Fruit fly (Drosophila melanogaster) whole organism, embryonic: Measurements from ENCODE around the gene CG32813.
A peak's percentile ranks its signal among the peaks of the same experiment; 100 is the strongest.

ENCODE experiments used
- Aef1 ChIP-seq: fragments of 200-800 bp; sonication (Bioruptor generic); IDR thresholded peaks from 3 replicates; pipeline ENCODE4 v1.3.6; 2022; ENCODE audit warnings: missing biosample characterization, missing genetic modification characterization
- Bdp1 ChIP-seq: fragments of 200-800 bp; sonication (Bioruptor generic); optimal IDR thresholded peaks from 3 replicates; lab custom pipeline; 2016; ENCODE audit warnings: missing biosample characterization, missing genetic modification characterization
- CG1024 ChIP-seq: fragments of 200-800 bp; sonication (Bioruptor generic); IDR thresholded peaks from 2 replicates; pipeline ENCODE4 v1.3.6; 2022; ENCODE audit warnings: missing biosample characterization, missing genetic modification characterization
- CG10267 ChIP-seq: fragments of 200-800 bp; sonication (Bioruptor generic); optimal IDR thresholded peaks from 2 replicates; lab custom pipeline; 2018; ENCODE audit warnings: missing biosample characterization, mild to moderate bottlenecking, missing genetic modification characterization, moderate library complexity
- CG11696 ChIP-seq: fragments of 200-800 bp; sonication (Bioruptor generic); IDR thresholded peaks from 2 replicates; pipeline ENCODE4 v1.3.6; 2022; ENCODE audit warnings: missing biosample characterization, missing genetic modification characterization
- CG14860 ChIP-seq: fragments of 200-800 bp; sonication (Bioruptor generic); IDR thresholded peaks from 3 replicates; pipeline ENCODE4 v1.3.6; 2022; ENCODE audit warnings: missing biosample characterization, missing genetic modification characterization; ENCODE audit not compliant: partially characterized antibody
- CG15011 ChIP-seq: fragments of 200-800 bp; sonication (Bioruptor generic); optimal IDR thresholded peaks from 3 replicates; lab custom pipeline; 2018; ENCODE audit warnings: missing biosample characterization, mild to moderate bottlenecking, missing genetic modification characterization
- CG1647 ChIP-seq: fragments of 200-800 bp; sonication (Bioruptor generic); optimal IDR thresholded peaks from 3 replicates; lab custom pipeline; 2016; ENCODE audit warnings: missing biosample characterization, missing genetic modification characterization
- CG16779 ChIP-seq: fragments of 200-800 bp; sonication (Bioruptor generic); IDR thresholded peaks from 2 replicates; pipeline ENCODE4 v1.3.6; 2022; ENCODE audit warnings: missing biosample characterization, missing genetic modification characterization
- CG17328 ChIP-seq: fragments of 200-800 bp; sonication (Bioruptor generic); IDR thresholded peaks from 2 replicates; pipeline ENCODE4 v1.3.6; 2022; ENCODE audit warnings: missing biosample characterization, missing genetic modification characterization
- CG3163 ChIP-seq: fragments of 200-800 bp; sonication (Bioruptor generic); optimal IDR thresholded peaks from 3 replicates; lab custom pipeline; 2016; ENCODE audit warnings: missing biosample characterization, missing genetic modification characterization
- CG4617 ChIP-seq: fragments of 200-800 bp; sonication (Bioruptor generic); optimal IDR thresholded peaks from 3 replicates; lab custom pipeline; 2016; ENCODE audit warnings: missing biosample characterization, missing genetic modification characterization, borderline replicate concordance
- CG5180 ChIP-seq: fragments of 200-800 bp; sonication (Bioruptor generic); optimal IDR thresholded peaks from 3 replicates; lab custom pipeline; 2017; ENCODE audit warnings: missing biosample characterization, missing genetic modification characterization, mild to moderate bottlenecking, moderate library complexity, missing genetic modification reagents
- CG7928 ChIP-seq: fragments of 200-800 bp; sonication (Bioruptor generic); optimal IDR thresholded peaks from 2 replicates; lab custom pipeline; 2017; ENCODE audit warnings: missing biosample characterization, mild to moderate bottlenecking, missing genetic modification characterization
- CG7987 ChIP-seq: fragments of 200-800 bp; sonication (Bioruptor generic); optimal IDR thresholded peaks from 2 replicates; lab custom pipeline; 2018; ENCODE audit warnings: missing biosample characterization, mild to moderate bottlenecking, missing genetic modification characterization, moderate library complexity
- CG8944 ChIP-seq: fragments of 200-800 bp; sonication (Bioruptor generic); optimal IDR thresholded peaks from 3 replicates; lab custom pipeline; 2016; ENCODE audit warnings: missing biosample characterization, missing genetic modification characterization
- D ChIP-seq, 2 experiments: fragments of 200-800 bp in 1 of 2; fragments of >200 bp in 1 of 2; sonication (Bioruptor generic) in 1 of 2; optimal IDR thresholded peaks; 2 replicates in 1 of 2; 3 replicates in 1 of 2; lab custom pipeline; 2017; ENCODE audit warnings: mild to moderate bottlenecking in 1 of 2, missing biosample characterization in 1 of 2, missing genetic modification characterization in 1 of 2, missing genetic modification reagents in 1 of 2
- Dip2 ChIP-seq: fragments of 200-800 bp; sonication (Bioruptor generic); IDR thresholded peaks from 2 replicates; pipeline ENCODE4 v1.3.6; 2022; ENCODE audit warnings: missing biosample characterization, missing genetic modification characterization
- Doc2 ChIP-seq: fragments of 200-800 bp; sonication (Bioruptor generic); IDR thresholded peaks from 2 replicates; pipeline ENCODE4 v1.3.6; 2022; ENCODE audit warnings: missing biosample characterization, missing genetic modification characterization
- E2f1 ChIP-seq: fragments of 200-800 bp; sonication (Bioruptor generic); IDR thresholded peaks from 2 replicates; pipeline ENCODE4 v1.3.6; 2022; ENCODE audit warnings: missing biosample characterization, missing genetic modification characterization
- ERR ChIP-seq: fragments of 200-800 bp; sonication (Bioruptor generic); optimal IDR thresholded peaks from 2 replicates; lab custom pipeline; 2016; ENCODE audit warnings: missing biosample characterization, missing genetic modification characterization
- Ets65A ChIP-seq: fragments of 200-800 bp; sonication (Bioruptor generic); peaks from one replicate; lab custom pipeline; 2016; ENCODE audit warnings: missing biosample characterization, missing genetic modification characterization
- HHEX ChIP-seq: fragments of 200-800 bp; sonication (Bioruptor generic); optimal IDR thresholded peaks from 3 replicates; lab custom pipeline; 2017; ENCODE audit warnings: missing biosample characterization, mild to moderate bottlenecking, missing genetic modification characterization, missing genetic modification reagents
- Hsf ChIP-seq: fragments of 200-800 bp; sonication (Bioruptor generic); optimal IDR thresholded peaks from 3 replicates; lab custom pipeline; 2016; ENCODE audit warnings: missing biosample characterization, missing genetic modification characterization
- Mad ChIP-seq: fragments of 200-800 bp; sonication (Bioruptor generic); optimal IDR thresholded peaks from 2 replicates; lab custom pipeline; 2016; ENCODE audit warnings: missing biosample characterization, missing genetic modification characterization
- Meics ChIP-seq: fragments of 200-800 bp; sonication (Bioruptor generic); optimal IDR thresholded peaks from 2 replicates; lab custom pipeline; 2017; ENCODE audit warnings: missing biosample characterization, mild to moderate bottlenecking, missing genetic modification characterization
- Mes4 ChIP-seq: fragments of 200-800 bp; sonication (Bioruptor generic); optimal IDR thresholded peaks from 2 replicates; lab custom pipeline; 2016; ENCODE audit warnings: missing biosample characterization, missing genetic modification characterization
- Myb ChIP-seq: fragments of 200-800 bp; sonication (Bioruptor generic); optimal IDR thresholded peaks from 2 replicates; lab custom pipeline; 2016; ENCODE audit warnings: missing biosample characterization, missing genetic modification characterization
- NK7.1 ChIP-seq: fragments of 200-800 bp; sonication (Bioruptor generic); optimal IDR thresholded peaks from 3 replicates; lab custom pipeline; 2016; ENCODE audit warnings: missing biosample characterization, missing genetic modification characterization
- Pdp1 ChIP-seq, 2 experiments: fragments of 200-800 bp; sonication (Bioruptor generic); optimal IDR thresholded peaks; 3 replicates each; lab custom pipeline; 2016; ENCODE audit warnings: missing biosample characterization in 2 of 2, missing genetic modification characterization in 2 of 2, mild to moderate bottlenecking in 1 of 2, moderate library complexity in 1 of 2
- Sox100B ChIP-seq: fragments of 200-800 bp; sonication (Bioruptor generic); optimal IDR thresholded peaks from 3 replicates; lab custom pipeline; 2018; ENCODE audit warnings: missing biosample characterization, mild to moderate bottlenecking, missing genetic modification characterization
- Ssrp ChIP-seq: fragments of 200-800 bp; sonication (Bioruptor generic); optimal IDR thresholded peaks from 2 replicates; lab custom pipeline; 2018; ENCODE audit warnings: missing biosample characterization, mild to moderate bottlenecking, missing genetic modification characterization, moderate library complexity
- amos ChIP-seq: fragments of 200-800 bp; sonication (Bioruptor generic); IDR thresholded peaks from 2 replicates; pipeline ENCODE4 v1.3.6; 2022; ENCODE audit warnings: missing biosample characterization, missing genetic modification characterization; ENCODE audit not compliant: partially characterized antibody
- bsh ChIP-seq, 2 experiments: fragments of 200-800 bp; sonication (Bioruptor generic); optimal IDR thresholded peaks; 2 replicates each; lab custom pipeline; 2017 to 2018; ENCODE audit warnings: mild to moderate bottlenecking in 2 of 2, missing biosample characterization in 2 of 2, missing genetic modification characterization in 2 of 2, moderate library complexity in 1 of 2
- croc ChIP-seq: fragments of 200-800 bp; sonication (Bioruptor generic); conservative IDR thresholded peaks from 3 replicates; pipeline ENCODE4 v1.3.6; 2022; ENCODE audit warnings: missing biosample characterization, missing genetic modification characterization
- dysf ChIP-seq: fragments of 200-800 bp; sonication (Bioruptor generic); IDR thresholded peaks from 3 replicates; pipeline ENCODE4 v1.3.6; 2022; ENCODE audit warnings: missing biosample characterization, missing genetic modification characterization
- emc ChIP-seq: fragments of 200-800 bp; sonication (Bioruptor generic); optimal IDR thresholded peaks from 2 replicates; lab custom pipeline; 2016; ENCODE audit warnings: missing biosample characterization, missing genetic modification characterization
- hkb ChIP-seq, 2 experiments: fragments of 200-800 bp in 1 of 2; fragments of >200 bp in 1 of 2; sonication (Bioruptor generic) in 1 of 2; IDR thresholded peaks in 1 of 2; optimal IDR thresholded peaks in 1 of 2; 2 replicates each; pipeline versions ENCODE4 v1.3.6 to Lab custom; 2017 to 2022; ENCODE audit warnings: missing biosample characterization in 1 of 2, missing genetic modification characterization in 1 of 2
- ken ChIP-seq: fragments of 200-800 bp; sonication (Bioruptor generic); IDR thresholded peaks from 3 replicates; pipeline ENCODE4 v1.3.6; 2022; ENCODE audit warnings: missing biosample characterization, missing genetic modification characterization
- luna ChIP-seq: fragments of 200-800 bp; sonication (Bioruptor generic); optimal IDR thresholded peaks from 2 replicates; lab custom pipeline; 2016; ENCODE audit warnings: missing biosample characterization, missing genetic modification characterization
- pb ChIP-seq: fragments of 200-800 bp; sonication (Bioruptor generic); optimal IDR thresholded peaks from 3 replicates; lab custom pipeline; 2016; ENCODE audit warnings: missing biosample characterization, missing genetic modification characterization
- peb ChIP-seq: fragments of 200-800 bp; sonication (Bioruptor generic); IDR thresholded peaks from 2 replicates; pipeline ENCODE4 v1.3.6; 2022; ENCODE audit warnings: missing biosample characterization, missing genetic modification characterization
- repo ChIP-seq: fragments of 200-800 bp; sonication (Bioruptor generic); optimal IDR thresholded peaks from 2 replicates; lab custom pipeline; 2016; ENCODE audit warnings: missing biosample characterization, missing genetic modification characterization
- rib ChIP-seq: fragments of 200-800 bp; sonication (Bioruptor generic); IDR thresholded peaks from 2 replicates; pipeline ENCODE4 v1.3.6; 2022; ENCODE audit warnings: missing biosample characterization, missing genetic modification characterization
- sens ChIP-seq: fragments of 200-800 bp; sonication (Bioruptor generic); peaks from one replicate; lab custom pipeline; 2016; ENCODE audit warnings: missing biosample characterization, missing genetic modification characterization
- seq ChIP-seq: fragments of 200-800 bp; sonication (Bioruptor generic); IDR thresholded peaks from 2 replicates; pipeline ENCODE4 v1.3.6; 2022; ENCODE audit warnings: missing biosample characterization, missing genetic modification characterization
- sob ChIP-seq: fragments of 200-800 bp; sonication (Bioruptor generic); IDR thresholded peaks from 2 replicates; pipeline ENCODE4 v1.3.6; 2022; ENCODE audit warnings: missing biosample characterization, missing genetic modification characterization
- stwl ChIP-seq: fragments of 200-800 bp; sonication (Bioruptor generic); optimal IDR thresholded peaks from 3 replicates; lab custom pipeline; 2018; ENCODE audit warnings: missing biosample characterization, mild to moderate bottlenecking, missing genetic modification characterization, moderate library complexity
- wor ChIP-seq: fragments of 200-800 bp; sonication (Bioruptor generic); IDR thresholded peaks from 2 replicates; pipeline ENCODE4 v1.3.6; 2022; ENCODE audit warnings: missing biosample characterization, missing genetic modification characterization

CG32813 gene

dm6 chrX:1380350-1381060 is at the start of gene CG32813, which contains the start of gene CG3719 (continued):
- TF ChIP-seq CG7928 (GFP tag; lab: Kevin White, UChicago): peak; percentile 12
- peak; percentile 15 to 19 for TF ChIP-seq Pdp1 (GFP tag; optimal IDR thresholded peaks at IDR 0.05; lab: Kevin White, UChicago)
- peak; percentile 95 for TF ChIP-seq Ets65A (GFP tag; lab: Kevin White, UChicago)
- peak; percentile 24 for TF ChIP-seq Meics (GFP tag; lab: Kevin White, UChicago)
- TF ChIP-seq ken (GFP tag; lab: Robert Waterston, UW): 0 out of 3 replicates have a peak, but pooled peaks have one; percentile 60
- TF ChIP-seq ERR (GFP tag; lab: Kevin White, UChicago): no peak
- no peak for TF ChIP-seq repo (GFP tag; lab: Kevin White, UChicago)
- TF ChIP-seq Mes4 (GFP tag; lab: Kevin White, UChicago): no peak
- TF ChIP-seq CG16779: no peak
- no peak for TF ChIP-seq CG1024 (GFP tag; lab: Robert Waterston, UW)
- peak; percentile 63 for TF ChIP-seq Aef1 (GFP tag; lab: Robert Waterston, UW)
- TF ChIP-seq emc (GFP tag; lab: Kevin White, UChicago): no peak
- TF ChIP-seq rib (GFP tag; lab: Robert Waterston, UW): no peak
- peak; percentile 39 for TF ChIP-seq Bdp1 (GFP tag; lab: Kevin White, UChicago)
- no peak for TF ChIP-seq Doc2 (GFP tag; lab: Robert Waterston, UW)
- no peak for TF ChIP-seq CG8944 (GFP tag; lab: Kevin White, UChicago)
- TF ChIP-seq Dip2 (GFP tag; lab: Robert Waterston, UW): no peak
- peak; percentile 89 for TF ChIP-seq CG5180
- no peak for TF ChIP-seq CG15011 (GFP tag; lab: Kevin White, UChicago)
- peak; percentile 60 for TF ChIP-seq stwl (tag; lab: Kevin White, UChicago)
- TF ChIP-seq CG7987 (GFP tag; lab: Kevin White, UChicago): no peak
- no peak for TF ChIP-seq wor (GFP tag; lab: Robert Waterston, UW)
- TF ChIP-seq sob (GFP tag; lab: Robert Waterston, UW): peak; percentile 57; the same call in 1 of the 2 replicates
- peak; percentile 10 for TF ChIP-seq CG1647
- TF ChIP-seq seq (GFP tag; lab: Robert Waterston, UW): no peak
- no peak for TF ChIP-seq CG3163 (GFP tag; lab: Kevin White, UChicago)
- TF ChIP-seq Sox100B (GFP tag; lab: Kevin White, UChicago): no peak
- TF ChIP-seq E2f1 (GFP tag; lab: Robert Waterston, UW): 0 out of 2 replicates have a peak, but pooled peaks have one; percentile 8
- no peak for TF ChIP-seq HHEX (GFP tag; lab: Kevin White, UChicago)
- no peak for TF ChIP-seq pb (GFP tag; lab: Kevin White, UChicago)
- no peak for TF ChIP-seq luna
- no peak for TF ChIP-seq Ssrp (tag; lab: Kevin White, UChicago)
- TF ChIP-seq CG10267: peak; percentile 92
- no peak for TF ChIP-seq CG11696 (GFP tag; lab: Robert Waterston, UW)
- TF ChIP-seq dysf (GFP tag; lab: Robert Waterston, UW): peak; percentile 18; the same call in 1 of the 3 replicates
- TF ChIP-seq amos (GFP tag; lab: Robert Waterston, UW): peak; percentile 38; the same call in 1 of the 2 replicates
- TF ChIP-seq Hsf (GFP tag; lab: Kevin White, UChicago): peak; percentile 44
- TF ChIP-seq NK7.1 (GFP tag; lab: Kevin White, UChicago): no peak
- TF ChIP-seq Myb (GFP tag; lab: Kevin White, UChicago): peak; percentile 64
- TF ChIP-seq D (optimal IDR thresholded peaks at IDR 0.05; lab: Kevin White, UChicago): no peak
- TF ChIP-seq D (GFP tag; optimal IDR thresholded peaks at IDR 0.05; lab: Kevin White, UChicago): no peak
- TF ChIP-seq CG14860 (GFP tag; lab: Robert Waterston, UW): no peak
- TF ChIP-seq sens (GFP tag; lab: Kevin White, UChicago): peak; percentile 89
- TF ChIP-seq hkb (optimal IDR thresholded peaks at IDR 0.05; lab: Kevin White, UChicago): no peak
- TF ChIP-seq hkb (GFP tag; IDR thresholded peaks at IDR 0.05; lab: Robert Waterston, UW): no peak
- no peak for TF ChIP-seq peb
- TF ChIP-seq croc (GFP tag; lab: Robert Waterston, UW): no peak
- no peak for TF ChIP-seq CG17328 (GFP tag; lab: Robert Waterston, UW)
- no peak for TF ChIP-seq bsh (GFP tag; optimal IDR thresholded peaks at IDR 0.05; lab: Kevin White, UChicago)
- no peak for TF ChIP-seq Mad (GFP tag; lab: Kevin White, UChicago)
- TF ChIP-seq CG4617: peak; percentile 71
